Worm (Caenorhabditis elegans): ENCODE data around the gene zipt-17.

The zipt-17 gene

ce11 chrIV:17380061-17380680 is 13.0 kb upstream of the zipt-17 start, which contains the start of the genes C30H6.9 and dlat-2:
C30H6.9 (minus strand) TSS chrIV:17380170.
dlat-2 (plus strand) TSS chrIV:17380626.
- TF ChIP-seq zfp-2 (tag; optimal IDR thresholded peaks at IDR 0.05) = no peak
- TF ChIP-seq F37D6.2 (tag; optimal IDR thresholded peaks at IDR 0.05) = no peak
- no peak for TF ChIP-seq arid-1 (GFP tag; conservative IDR thresholded peaks at IDR 0.05)
- no peak for TF ChIP-seq daf-8 (GFP tag; IDR thresholded peaks at IDR 0.05)
- no peak for TF ChIP-seq nhr-42 (GFP tag; IDR thresholded peaks at IDR 0.05)
- no peak for TF ChIP-seq Y105C5A.15 (GFP tag; IDR thresholded peaks at IDR 0.05)
- TF ChIP-seq nhr-76 (tag; optimal IDR thresholded peaks at IDR 0.05) = no peak
- TF ChIP-seq ZK337.2 (GFP tag; IDR thresholded peaks at IDR 0.05) = no peak
- no peak for TF ChIP-seq nhr-77 (tag; optimal IDR thresholded peaks at IDR 0.05)
- no peak for TF ChIP-seq ceh-82 (tag; optimal IDR thresholded peaks at IDR 0.05)
- no peak for TF ChIP-seq madf-5 (GFP tag; IDR thresholded peaks at IDR 0.05)
- TF ChIP-seq dmd-6 (GFP tag; IDR thresholded peaks at IDR 0.05) = no peak
- no peak for TF ChIP-seq php-3 (GFP tag; IDR thresholded peaks at IDR 0.05)
- TF ChIP-seq ctbp-1 (GFP tag; IDR thresholded peaks at IDR 0.05) = no peak
- no peak for TF ChIP-seq spr-1 (tag; optimal IDR thresholded peaks at IDR 0.05)
- TF ChIP-seq nhr-111 (GFP tag; optimal IDR thresholded peaks at IDR 0.05) = no peak
- TF ChIP-seq fkh-10 (GFP tag; optimal IDR thresholded peaks at IDR 0.05) = no peak
- no peak for TF ChIP-seq daf-12 (tag; optimal IDR thresholded peaks at IDR 0.05)
- no peak for TF ChIP-seq spr-3 (GFP tag; optimal IDR thresholded peaks at IDR 0.05)
- no peak for TF ChIP-seq hlh-11 (tag; optimal IDR thresholded peaks at IDR 0.05)
- TF ChIP-seq T26A8.4 (GFP tag; IDR thresholded peaks at IDR 0.05) = no peak
- no peak for TF ChIP-seq daf-16 (GFP tag; optimal IDR thresholded peaks at IDR 0.05)
- TF ChIP-seq daf-16 (tag; optimal IDR thresholded peaks at IDR 0.05) = peak; percentile 48
- TF ChIP-seq lin-13 (GFP tag; optimal IDR thresholded peaks at IDR 0.05) = no peak
- no peak for TF ChIP-seq lim-7 (GFP tag; IDR thresholded peaks at IDR 0.05)
- no peak for TF ChIP-seq ceh-44 (GFP tag; IDR thresholded peaks at IDR 0.05)
- no peak for TF ChIP-seq F44E2.7 (GFP tag; IDR thresholded peaks at IDR 0.05)
- TF ChIP-seq skn-1 (tag; optimal IDR thresholded peaks at IDR 0.05) = no peak
- TF ChIP-seq F49E8.2 (tag; optimal IDR thresholded peaks at IDR 0.05; ENCODE audit: borderline replicate concordance) = no peak
- no peak for TF ChIP-seq aha-1 (tag)
- TF ChIP-seq lir-3 (tag; optimal IDR thresholded peaks at IDR 0.05) = no peak
- no peak for TF ChIP-seq pha-4 (GFP tag; IDR thresholded peaks at IDR 0.05)
- peak; percentile 40 for TF ChIP-seq pha-4 (tag; optimal IDR thresholded peaks at IDR 0.05)
- TF ChIP-seq ZK546.5 (tag; optimal IDR thresholded peaks at IDR 0.05) = no peak
- TF ChIP-seq zfp-3 (GFP tag; conservative IDR thresholded peaks at IDR 0.05) = no peak
- TF ChIP-seq nhr-6 (tag; optimal IDR thresholded peaks at IDR 0.05) = no peak
- TF ChIP-seq Y75B8A.6 (GFP tag; IDR thresholded peaks at IDR 0.05) = no peak
- no peak for TF ChIP-seq zip-11 (GFP tag; IDR thresholded peaks at IDR 0.05)
- no peak for TF ChIP-seq F26F4.8 (GFP tag; conservative IDR thresholded peaks at IDR 0.05)
- TF ChIP-seq nhr-237 (tag; optimal IDR thresholded peaks at IDR 0.05) = no peak
- TF ChIP-seq mdl-1 (tag; optimal IDR thresholded peaks at IDR 0.05) = no peak
- TF ChIP-seq ztf-11 (tag; optimal IDR thresholded peaks at IDR 0.05) = no peak
- TF ChIP-seq duxl-1 (tag; optimal IDR thresholded peaks at IDR 0.05; ENCODE audit: poor library complexity) = no peak
- TF ChIP-seq ceh-62 (tag; optimal IDR thresholded peaks at IDR 0.05) = no peak
- no peak for TF ChIP-seq dmd-8 (GFP tag; IDR thresholded peaks at IDR 0.05)
- no peak for TF ChIP-seq ztf-7 (tag; optimal IDR thresholded peaks at IDR 0.05)
- TF ChIP-seq dve-1 (tag; optimal IDR thresholded peaks at IDR 0.05; ENCODE audit: insufficient read depth) = peak; percentile 17
- TF ChIP-seq nhr-28 (tag; optimal IDR thresholded peaks at IDR 0.05) = peak; percentile 28
- TF ChIP-seq mdt-29 (GFP tag; IDR thresholded peaks at IDR 0.05) = no peak
- TF ChIP-seq hmg-1.1 (GFP tag; IDR thresholded peaks at IDR 0.05) = no peak
- no peak for TF ChIP-seq fos-1 (tag; optimal IDR thresholded peaks at IDR 0.05)
- no peak for TF ChIP-seq lin-29 (GFP tag; IDR thresholded peaks at IDR 0.05)
- no peak for TF ChIP-seq T20F7.1 (GFP tag; optimal IDR thresholded peaks at IDR 0.05)

All from whole organism, L4 larva.